Fruit fly (Drosophila melanogaster) whole organism, pupa: Measurements from ENCODE around the gene CG34041.

Experiments used
- CG10348 ChIP-seq: fragments of 200-800 bp; sonication (Bioruptor generic); IDR thresholded peaks from 2 replicates; pipeline ENCODE4 v1.3.6; 2022; ENCODE audit warnings: missing biosample characterization, missing genetic modification characterization
- CG12605 ChIP-seq: fragments of 200-800 bp; sonication (Bioruptor generic); IDR thresholded peaks from 2 replicates; pipeline ENCODE4 v1.3.6; 2022; ENCODE audit warnings: missing biosample characterization, missing genetic modification characterization
- CG13204 ChIP-seq: fragments of 200-800 bp; sonication (Bioruptor generic); optimal IDR thresholded peaks from 2 replicates; lab custom pipeline; 2018; ENCODE audit warnings: missing biosample characterization, mild to moderate bottlenecking, missing genetic modification characterization, moderate library complexity
- CG14655 ChIP-seq: fragments of 200-800 bp; sonication (Bioruptor generic); optimal IDR thresholded peaks from 3 replicates; lab custom pipeline; 2017; ENCODE audit warnings: mild to moderate bottlenecking, missing biosample characterization, missing genetic modification reagents, missing genetic modification characterization
- CG15710 ChIP-seq: fragments of 200-800 bp; sonication (Bioruptor generic); optimal IDR thresholded peaks from 2 replicates; lab custom pipeline; 2018; ENCODE audit warnings: missing biosample characterization, mild to moderate bottlenecking, missing genetic modification characterization, moderate library complexity
- CG17806 ChIP-seq: fragments of 200-800 bp; sonication (Bioruptor generic); optimal IDR thresholded peaks from 2 replicates; lab custom pipeline; 2018; ENCODE audit warnings: missing biosample characterization, mild to moderate bottlenecking, missing genetic modification characterization, moderate library complexity
- CG32121 ChIP-seq: fragments of 200-800 bp; sonication (Bioruptor generic); IDR thresholded peaks from 2 replicates; pipeline ENCODE4 v1.3.6; 2022; ENCODE audit warnings: missing biosample characterization, missing genetic modification characterization
- CG34367 ChIP-seq: fragments of 200-800 bp; sonication (Bioruptor generic); optimal IDR thresholded peaks from 2 replicates; lab custom pipeline; 2018; ENCODE audit warnings: missing biosample characterization, mild to moderate bottlenecking, missing genetic modification characterization
- CG4496 ChIP-seq: fragments of 200-800 bp; sonication (Bioruptor generic); IDR thresholded peaks from 3 replicates; pipeline ENCODE4 v1.3.6; 2022; ENCODE audit warnings: missing biosample characterization, missing genetic modification characterization
- CG8159 ChIP-seq: fragments of 200-800 bp; sonication (Bioruptor generic); optimal IDR thresholded peaks from 3 replicates; lab custom pipeline; 2018; ENCODE audit warnings: missing biosample characterization, mild to moderate bottlenecking, missing genetic modification characterization, moderate library complexity
- CG8301 ChIP-seq: fragments of 200-800 bp; sonication (Bioruptor generic); optimal IDR thresholded peaks from 2 replicates; lab custom pipeline; 2018; ENCODE audit warnings: missing biosample characterization, mild to moderate bottlenecking, missing genetic modification characterization
- CG9948 ChIP-seq: fragments of 200-800 bp; sonication (Bioruptor generic); optimal IDR thresholded peaks from 2 replicates; lab custom pipeline; 2018; ENCODE audit warnings: missing biosample characterization, mild to moderate bottlenecking, missing genetic modification characterization, moderate library complexity
- D1 ChIP-seq: fragments of 200-800 bp; sonication (Bioruptor generic); optimal IDR thresholded peaks from 2 replicates; lab custom pipeline; 2018; ENCODE audit warnings: missing biosample characterization, mild to moderate bottlenecking, missing genetic modification characterization, moderate library complexity
- EcR ChIP-seq: fragments of 200-800 bp; sonication (Bioruptor generic); optimal IDR thresholded peaks from 3 replicates; lab custom pipeline; 2019; ENCODE audit warnings: missing biosample characterization, missing genetic modification characterization, mild to moderate bottlenecking, moderate library complexity, missing genetic modification reagents
- Ets98B ChIP-seq: fragments of 200-800 bp; sonication (Bioruptor generic); IDR thresholded peaks from 2 replicates; pipeline ENCODE4 v1.3.6; 2022; ENCODE audit warnings: missing biosample characterization, missing genetic modification characterization
- Pif1A ChIP-seq: fragments of 200-800 bp; sonication (Bioruptor generic); optimal IDR thresholded peaks from 3 replicates; lab custom pipeline; 2016; ENCODE audit warnings: missing biosample characterization, missing genetic modification characterization
- Pif1B ChIP-seq: fragments of 200-800 bp; sonication (Bioruptor generic); optimal IDR thresholded peaks from 3 replicates; lab custom pipeline; 2016; ENCODE audit warnings: missing biosample characterization, missing genetic modification characterization
- Snoo ChIP-seq: fragments of 200-800 bp; sonication (Bioruptor generic); optimal IDR thresholded peaks from 3 replicates; lab custom pipeline; 2017; ENCODE audit warnings: missing biosample characterization, mild to moderate bottlenecking, missing genetic modification characterization, inconsistent platforms
- fd96Ca ChIP-seq: fragments of 200-800 bp; sonication (Bioruptor generic); IDR thresholded peaks from 3 replicates; pipeline ENCODE4 v1.3.6; 2022; ENCODE audit warnings: missing biosample characterization, missing genetic modification characterization
- gl ChIP-seq: fragments of 200-800 bp; sonication (Bioruptor generic); optimal IDR thresholded peaks from 2 replicates; lab custom pipeline; 2018; ENCODE audit warnings: missing biosample characterization, mild to moderate bottlenecking, missing genetic modification characterization
- rn ChIP-seq: fragments of 200-800 bp; sonication (Bioruptor generic); IDR thresholded peaks from 2 replicates; pipeline ENCODE4 v1.3.6; 2022; ENCODE audit warnings: missing biosample characterization, missing genetic modification characterization

CG34041 gene

DNA sequence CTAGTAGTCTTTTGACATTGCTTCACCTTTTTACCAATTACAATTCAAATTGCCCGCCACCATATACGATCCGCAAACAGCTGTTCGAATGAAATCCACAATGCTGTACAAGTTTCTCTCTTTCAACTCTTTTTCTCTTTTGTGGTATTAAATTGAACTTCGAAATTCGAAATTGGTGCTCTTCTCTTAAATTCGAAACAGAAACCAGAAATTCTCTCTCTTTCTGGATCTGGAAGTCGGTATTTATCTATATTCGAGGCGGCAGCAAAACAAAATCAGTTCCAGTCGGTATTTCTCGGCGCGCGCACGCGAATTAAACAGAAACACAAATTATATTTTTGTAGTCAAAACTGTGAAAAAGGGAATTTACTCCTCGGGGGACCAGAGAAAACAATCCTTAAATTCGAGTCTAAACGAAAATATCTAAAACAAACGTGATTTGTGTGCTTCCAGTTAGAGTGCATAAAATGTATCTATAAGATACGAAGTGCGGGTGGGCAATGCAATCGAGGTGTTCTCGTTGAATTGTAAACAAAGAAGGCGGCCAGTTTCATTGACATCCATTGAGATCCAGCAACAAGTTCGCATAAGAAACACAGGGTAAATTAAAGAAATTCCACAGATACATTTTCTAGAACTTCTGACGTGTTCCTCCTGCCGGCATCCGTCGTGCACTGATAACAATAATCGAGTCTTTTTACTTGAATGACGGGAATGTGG, 41.9 kb upstream of the CG34041 start, which contains the start of gene PH4alphaEFB:
Gene PH4alphaEFB (plus strand): TSS at position 276 of the 720 bp plus-strand sequence.
- TF ChIP-seq gl (peak; percentile 1), D1 (tag; lab: Kevin White, UChicago) (no peak), fd96Ca (GFP tag; lab: Robert Waterston, UW) (no peak), CG12605 (GFP tag; lab: Robert Waterston, UW) (peak; percentile 53; the same call in 1 of the 2 replicates), EcR (GFP tag; lab: Kevin White, UChicago) (peak; percentile 72)

dm6 chr3R:30466515-30466914, 41.3 kb upstream of the CG34041 start:
- TF ChIP-seq CG4496 (GFP tag; lab: Robert Waterston, UW) (peak; percentile 14; the same call in 1 of the 3 replicates), CG13204 (GFP tag; lab: Kevin White, UChicago) (no peak), fd96Ca (GFP tag; lab: Robert Waterston, UW) (peak; percentile 38; the same call in 1 of the 3 replicates)

dm6 chr3R:30467062-30467461, 40.8 kb upstream of the CG34041 start:
- TF ChIP-seq CG8159 = no peak
- no peak for TF ChIP-seq Pif1B (GFP tag; lab: Kevin White, UChicago)
- TF ChIP-seq D1 (tag; lab: Kevin White, UChicago) = no peak
- TF ChIP-seq Pif1A (GFP tag; lab: Kevin White, UChicago) = no peak
- no peak for TF ChIP-seq CG8301
- TF ChIP-seq CG34367 = no peak
- no peak for TF ChIP-seq CG15710 (tag; lab: Kevin White, UChicago)
- no peak for TF ChIP-seq CG12605 (GFP tag; lab: Robert Waterston, UW)
- no peak for TF ChIP-seq CG4496 (GFP tag; lab: Robert Waterston, UW)
- no peak for TF ChIP-seq rn

DNA sequence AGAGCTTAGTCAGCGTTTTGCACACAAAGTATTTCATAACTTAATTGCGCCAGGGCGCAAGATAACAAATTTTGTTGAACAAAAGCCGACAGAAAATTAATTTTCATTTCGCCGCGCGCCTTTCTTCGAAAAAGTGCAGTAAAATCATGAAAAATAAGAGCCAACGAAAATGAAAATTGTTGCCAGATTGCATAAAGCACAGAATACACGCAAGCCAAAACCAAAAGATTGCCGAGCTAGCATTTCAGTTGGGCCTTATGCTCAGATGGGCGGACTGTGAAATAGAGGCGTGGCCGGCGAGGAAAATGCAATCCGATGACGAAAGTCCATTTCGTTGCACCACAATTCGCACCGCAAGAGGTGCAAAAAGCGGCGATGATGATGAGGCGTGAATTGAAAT, 37.1 kb upstream of the CG34041 start:
- TF ChIP-seq CG32121 (GFP tag; lab: Robert Waterston, UW) (no peak), fd96Ca (GFP tag; lab: Robert Waterston, UW) (no peak), Pif1A (GFP tag; lab: Kevin White, UChicago) (no peak), gl (no peak), CG10348 (GFP tag; lab: Robert Waterston, UW) (no peak), CG9948 (tag; lab: Kevin White, UChicago) (no peak), Snoo (no peak), CG8301 (no peak), CG13204 (GFP tag; lab: Kevin White, UChicago) (no peak)

dm6 chr3R:30472331-30472730, 35.5 kb upstream of the CG34041 start:
- TF ChIP-seq EcR (GFP tag; lab: Kevin White, UChicago) = peak; percentile 59
- TF ChIP-seq CG10348 (GFP tag; lab: Robert Waterston, UW) = no peak
- TF ChIP-seq, all 21 proteins: peak for 1

- TF ChIP-seq CG12605 (GFP tag; lab: Robert Waterston, UW) (no peak), CG9948 (tag; lab: Kevin White, UChicago) (no peak), CG8159 (no peak), Ets98B (no peak), fd96Ca (GFP tag; lab: Robert Waterston, UW) (no peak), CG4496 (GFP tag; lab: Robert Waterston, UW) (no peak), gl (no peak), CG15710 (tag; lab: Kevin White, UChicago) (no peak), CG8301 (no peak), CG34367 (no peak), Pif1A (GFP tag; lab: Kevin White, UChicago) (no peak), D1 (tag; lab: Kevin White, UChicago) (no peak), CG17806 (tag; lab: Kevin White, UChicago) (no peak), EcR (GFP tag; lab: Kevin White, UChicago) (no peak), CG14655 (GFP tag; lab: Kevin White, UChicago) (no peak), rn (no peak)
Measured at dm6 chr3R:30474667-30475213, 33.1 kb upstream of the CG34041 start.

dm6 chr3R:30475910-30476309, 31.9 kb upstream of the CG34041 start:
- TF ChIP-seq CG32121 (GFP tag; lab: Robert Waterston, UW) (no peak), gl (no peak), Snoo (no peak), CG14655 (GFP tag; lab: Kevin White, UChicago) (no peak), CG10348 (GFP tag; lab: Robert Waterston, UW) (no peak), CG13204 (GFP tag; lab: Kevin White, UChicago) (no peak), Pif1A (GFP tag; lab: Kevin White, UChicago) (no peak), fd96Ca (GFP tag; lab: Robert Waterston, UW) (no peak), CG9948 (tag; lab: Kevin White, UChicago) (no peak), CG34367 (no peak), CG12605 (GFP tag; lab: Robert Waterston, UW) (no peak), D1 (tag; lab: Kevin White, UChicago) (no peak), rn (no peak)
- TF ChIP-seq, all 21 proteins: peak for 0
